Worm (Caenorhabditis elegans): ENCODE results near the gene rocf-1.

- TF ChIP-seq tbx-11 (GFP tag; IDR thresholded peaks at IDR 0.05), result no peak
- TF ChIP-seq F13C5.2 (tag; optimal IDR thresholded peaks at IDR 0.05), result no peak
These were observed 34.8 kb upstream of the rocf-1 start for ce11 chrV:15499099-15499498.

Data from whole organism, early embryonic.